Fruit fly (Drosophila melanogaster) whole organism, embryonic: ENCODE data around the gene RPA3.

Experiments used
- Atf3 ChIP-seq: fragments of 200-800 bp; sonication (Bioruptor generic); optimal IDR thresholded peaks from 3 replicates; lab custom pipeline; 2016; ENCODE audit warnings: missing biosample characterization, missing genetic modification characterization
- CG14050 ChIP-seq: fragments of 200-800 bp; sonication (Bioruptor generic); IDR thresholded peaks from 3 replicates; pipeline ENCODE4 v1.3.6; 2022; ENCODE audit warnings: missing biosample characterization, missing genetic modification characterization
- CG15073 ChIP-seq: fragments of 200-800 bp; sonication (Bioruptor generic); optimal IDR thresholded peaks from 2 replicates; lab custom pipeline; 2016; ENCODE audit warnings: missing biosample characterization, missing genetic modification characterization
- CG43689 ChIP-seq: fragments of 200-800 bp; sonication (Bioruptor generic); IDR thresholded peaks from 2 replicates; pipeline ENCODE4 v1.3.6; 2022; ENCODE audit warnings: missing biosample characterization, missing genetic modification characterization
- CG4854 ChIP-seq: fragments of 200-800 bp; sonication (Bioruptor generic); optimal IDR thresholded peaks from 2 replicates; lab custom pipeline; 2016; ENCODE audit warnings: missing biosample characterization, missing genetic modification characterization, inconsistent platforms
- CG7372 ChIP-seq: fragments of 200-800 bp; sonication (Bioruptor generic); IDR thresholded peaks from 2 replicates; pipeline ENCODE4 v1.3.6; 2022; ENCODE audit warnings: missing biosample characterization, missing genetic modification characterization
- CG8089 ChIP-seq: fragments of 200-800 bp; sonication (Bioruptor generic); optimal IDR thresholded peaks from 3 replicates; lab custom pipeline; 2016; ENCODE audit warnings: missing biosample characterization, missing genetic modification characterization
- CG8281 ChIP-seq: fragments of 200-800 bp; sonication (Bioruptor generic); optimal IDR thresholded peaks from 2 replicates; lab custom pipeline; 2018; ENCODE audit warnings: missing biosample characterization, mild to moderate bottlenecking, missing genetic modification characterization, moderate library complexity
- Ets65A ChIP-seq: fragments of 200-800 bp; sonication (Bioruptor generic); peaks from one replicate; lab custom pipeline; 2016; ENCODE audit warnings: missing biosample characterization, missing genetic modification characterization
- NK7.1 ChIP-seq: fragments of 200-800 bp; sonication (Bioruptor generic); optimal IDR thresholded peaks from 3 replicates; lab custom pipeline; 2016; ENCODE audit warnings: missing biosample characterization, missing genetic modification characterization
- chinmo ChIP-seq: fragments of 200-800 bp; sonication (Bioruptor generic); IDR thresholded peaks from 4 replicates; pipeline ENCODE4 v1.3.6; 2022; ENCODE audit warnings: missing biosample characterization, missing genetic modification characterization; ENCODE audit not compliant: partially characterized antibody
- ewg ChIP-seq: fragments of 200-800 bp; sonication (Bioruptor generic); optimal IDR thresholded peaks from 3 replicates; lab custom pipeline; 2017; ENCODE audit warnings: mild to moderate bottlenecking, missing biosample characterization, missing genetic modification reagents, missing genetic modification characterization
- lbe ChIP-seq: fragments of 200-800 bp; sonication (Bioruptor generic); optimal IDR thresholded peaks from 2 replicates; lab custom pipeline; 2016; ENCODE audit warnings: missing biosample characterization, mild to moderate bottlenecking, missing genetic modification characterization

DNA sequence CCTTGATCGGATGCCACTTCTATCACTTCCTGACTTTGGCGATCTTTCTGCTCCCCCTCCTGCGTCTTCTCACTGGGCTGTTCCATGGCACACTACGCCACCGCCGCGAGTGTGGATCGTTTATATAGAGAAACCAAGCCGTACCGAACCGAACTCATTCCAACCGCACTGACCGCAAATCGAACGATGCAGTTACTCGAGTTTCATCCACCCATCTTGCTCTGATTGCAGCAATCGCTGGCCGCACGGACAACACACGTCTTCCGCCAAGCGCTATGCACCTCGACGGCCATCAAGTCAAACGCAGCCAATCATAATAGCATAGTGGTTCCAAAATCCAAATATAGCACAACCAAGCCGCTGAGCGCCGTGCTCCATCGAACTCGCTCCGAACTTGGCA is 31.6 kb downstream of the RPA3 start, which contains the start of gene pkm:
- TF ChIP-seq CG15073 (GFP tag; lab: Kevin White, UChicago), result no peak
- no peak for TF ChIP-seq CG8281 (tag; lab: Kevin White, UChicago)
- TF ChIP-seq NK7.1 (GFP tag; lab: Kevin White, UChicago), result no peak
- no peak for TF ChIP-seq Ets65A (GFP tag; lab: Kevin White, UChicago)
- no peak for TF ChIP-seq CG43689 (GFP tag; lab: Robert Waterston, UW)
- no peak for TF ChIP-seq CG8089
- no peak for TF ChIP-seq ewg (GFP tag; lab: Kevin White, UChicago)
- no peak for TF ChIP-seq CG4854 (GFP tag; lab: Kevin White, UChicago)
- no peak for TF ChIP-seq Atf3
- TF ChIP-seq CG14050 (GFP tag; lab: Robert Waterston, UW), result no peak
- TF ChIP-seq chinmo (GFP tag; lab: Robert Waterston, UW), result no peak
- TF ChIP-seq CG7372, result no peak
- TF ChIP-seq lbe (GFP tag; lab: Kevin White, UChicago), result no peak
